Worm (Caenorhabditis elegans) whole organism, L4/young adult: ENCODE data around the gene C39E9.7.

Source experiments
- W03F9.2 ChIP-seq: fragments of 150-350 bp; optimal IDR thresholded peaks from 2 replicates; lab custom pipeline; 2014; ENCODE audit warnings: missing biosample characterization, missing genetic modification characterization
- dao-5 ChIP-seq: sonication (generic microtip); optimal IDR thresholded peaks from 2 replicates; lab custom pipeline; 2016; ENCODE audit warnings: missing genotype, missing genetic modification characterization, moderate library complexity, missing compliant biosample characterization
- him-1 ChIP-seq: sonication (generic microtip); optimal IDR thresholded peaks from 2 replicates; lab custom pipeline; 2016; ENCODE audit warnings: missing genotype, missing genetic modification reagents, missing genetic modification characterization, missing compliant biosample characterization

DNA sequence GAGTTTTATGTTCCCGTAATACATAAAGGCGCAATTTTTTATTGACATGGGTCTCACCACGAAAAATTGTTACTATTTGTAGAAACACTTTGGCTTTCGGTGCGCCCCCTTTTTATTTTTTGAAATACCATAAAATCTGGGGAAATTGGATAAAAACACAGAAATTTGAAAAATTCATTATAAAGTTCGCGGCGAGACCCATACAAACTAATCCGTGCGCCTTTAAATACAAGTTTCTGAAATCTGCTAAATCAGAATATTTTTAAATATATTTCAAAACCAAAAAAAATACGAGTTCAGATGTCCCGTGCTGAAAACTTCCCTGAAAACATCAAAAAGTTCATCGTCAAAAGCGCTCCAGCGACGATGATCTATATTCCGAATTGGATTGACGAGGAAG, 30.8 kb upstream of the C39E9.7 start, which contains the start of gene B0564.2:
- no peak for TF ChIP-seq him-1
- no peak for TF ChIP-seq W03F9.2 (tag; lab: Kevin White, UChicago)
- no peak for TF ChIP-seq dao-5 (tag; lab: Kevin White, UChicago)
